Worm (Caenorhabditis elegans): ENCODE measurements around the gene nep-12.

Gene nep-12

ce11 chrII:4769886-4770285, 14.4 kb downstream of the nep-12 start (continued):
- TF ChIP-seq mdt-29 (GFP tag; IDR thresholded peaks at IDR 0.05), result 0 out of 2 replicates have a peak, but pooled peaks have one; percentile 33
- TF ChIP-seq ceh-82 (tag; optimal IDR thresholded peaks at IDR 0.05), result no peak
- no peak for TF ChIP-seq lin-15B (tag; optimal IDR thresholded peaks at IDR 0.05)
- TF ChIP-seq hlh-30 (tag; optimal IDR thresholded peaks at IDR 0.05; ENCODE audit: insufficient read depth), result peak; percentile 62
- TF ChIP-seq F49E8.2 (tag; optimal IDR thresholded peaks at IDR 0.05; ENCODE audit: borderline replicate concordance), result no peak
- TF ChIP-seq mep-1 (tag; optimal IDR thresholded peaks at IDR 0.05), result no peak
- TF ChIP-seq F44E2.7 (GFP tag; IDR thresholded peaks at IDR 0.05), result no peak
- no peak for TF ChIP-seq duxl-1 (tag; optimal IDR thresholded peaks at IDR 0.05; ENCODE audit: poor library complexity)
- TF ChIP-seq nhr-111 (GFP tag; optimal IDR thresholded peaks at IDR 0.05), result no peak
- no peak for TF ChIP-seq lin-38 (GFP tag; IDR thresholded peaks at IDR 0.05)
- no peak for TF ChIP-seq fos-1 (tag; optimal IDR thresholded peaks at IDR 0.05)
- TF ChIP-seq arid-1 (GFP tag; conservative IDR thresholded peaks at IDR 0.05), result no peak
- peak; percentile 78; the same call in 1 of the 2 replicates for TF ChIP-seq nhr-41 (GFP tag; IDR thresholded peaks at IDR 0.05)
- no peak for TF ChIP-seq lsy-2 (tag; optimal IDR thresholded peaks at IDR 0.05)
- TF ChIP-seq egl-27 (tag; optimal IDR thresholded peaks at IDR 0.05), result no peak
- TF ChIP-seq Y48G9A.11 (GFP tag; IDR thresholded peaks at IDR 0.05), result no peak
- TF ChIP-seq zfp-3 (GFP tag; conservative IDR thresholded peaks at IDR 0.05), result no peak
- no peak for TF ChIP-seq mxl-2 (GFP tag; conservative IDR thresholded peaks at IDR 0.05)
- no peak for TF ChIP-seq dmd-9 (GFP tag; IDR thresholded peaks at IDR 0.05)
- TF ChIP-seq daf-19 (GFP tag; conservative IDR thresholded peaks at IDR 0.05), result no peak
- TF ChIP-seq zfp-2 (tag; optimal IDR thresholded peaks at IDR 0.05), result no peak
- no peak for TF ChIP-seq nhr-6 (tag; optimal IDR thresholded peaks at IDR 0.05)
- no peak for TF ChIP-seq saeg-2 (GFP tag; IDR thresholded peaks at IDR 0.05)
- no peak for TF ChIP-seq D1046.2 (GFP tag; IDR thresholded peaks at IDR 0.05)
- TF ChIP-seq cey-2 (tag; optimal IDR thresholded peaks at IDR 0.05; ENCODE audit: borderline replicate concordance, insufficient read depth), result no peak
- no peak for TF ChIP-seq lim-7 (GFP tag; IDR thresholded peaks at IDR 0.05)
- TF ChIP-seq lin-13 (GFP tag; optimal IDR thresholded peaks at IDR 0.05), result no peak
- TF ChIP-seq ctbp-1 (GFP tag; IDR thresholded peaks at IDR 0.05), result no peak
- TF ChIP-seq dmd-8 (GFP tag; IDR thresholded peaks at IDR 0.05), result no peak
- no peak for TF ChIP-seq lir-3 (tag; optimal IDR thresholded peaks at IDR 0.05)
- no peak for TF ChIP-seq attf-4 (tag; optimal IDR thresholded peaks at IDR 0.05)
- TF ChIP-seq ceh-20 (GFP tag; IDR thresholded peaks at IDR 0.05), result no peak
- TF ChIP-seq mes-2 (tag; optimal IDR thresholded peaks at IDR 0.05; ENCODE audit: poor library complexity, severe bottlenecking), result no peak
- TF ChIP-seq tra-1 (GFP tag; IDR thresholded peaks at IDR 0.05), result 0 out of 2 replicates have a peak, but pooled peaks have one; percentile 42
- TF ChIP-seq R02D3.7 (tag; optimal IDR thresholded peaks at IDR 0.05), result no peak
- no peak for TF ChIP-seq madf-5 (GFP tag; IDR thresholded peaks at IDR 0.05)
- TF ChIP-seq unc-39 (tag; optimal IDR thresholded peaks at IDR 0.05), result no peak
- TF ChIP-seq nhr-10 (tag; optimal IDR thresholded peaks at IDR 0.05), result no peak
- TF ChIP-seq jun-1 (tag; optimal IDR thresholded peaks at IDR 0.05), result no peak
- TF ChIP-seq nhr-102 (tag; optimal IDR thresholded peaks at IDR 0.05), result peak; percentile 63
- TF ChIP-seq sdz-12 (GFP tag; optimal IDR thresholded peaks at IDR 0.05), result no peak
- TF ChIP-seq Y105C5A.15 (GFP tag; IDR thresholded peaks at IDR 0.05), result no peak
- TF ChIP-seq nhr-42 (GFP tag; IDR thresholded peaks at IDR 0.05), result no peak
- no peak for TF ChIP-seq nhr-11 (tag; optimal IDR thresholded peaks at IDR 0.05)
- TF ChIP-seq F10B5.3 (tag; optimal IDR thresholded peaks at IDR 0.05), result no peak
- TF ChIP-seq madf-9 (GFP tag; conservative IDR thresholded peaks at IDR 0.05), result no peak
- no peak for TF ChIP-seq T26A8.4 (GFP tag; IDR thresholded peaks at IDR 0.05)
- TF ChIP-seq F26F4.8 (GFP tag; conservative IDR thresholded peaks at IDR 0.05), result no peak
- no peak for TF ChIP-seq dpl-1 (GFP tag; optimal IDR thresholded peaks at IDR 0.05)
- TF ChIP-seq ZK546.5 (tag; optimal IDR thresholded peaks at IDR 0.05), result no peak
- no peak for TF ChIP-seq lin-39 (tag; optimal IDR thresholded peaks at IDR 0.05)
- TF ChIP-seq gei-8 (GFP tag; optimal IDR thresholded peaks at IDR 0.05), result no peak
